Fruit fly (Drosophila melanogaster): ENCODE measurements around the gene spartin.

The spartin gene

dm6 chr3R:4664947-4665346 is 10.3 kb downstream of the spartin start (continued):
- TF ChIP-seq pan (optimal IDR thresholded peaks at IDR 0.05) (no peak), pan (GFP tag; optimal IDR thresholded peaks at IDR 0.05 in 1 of 2, IDR thresholded peaks at IDR 0.05 in 1 of 2) (peak in 1 of 2 experiments; percentile 68), pnt (GFP tag; optimal IDR thresholded peaks at IDR 0.05) (peak; percentile 71), oc (tag; optimal IDR thresholded peaks at IDR 0.05) (no peak), mld (GFP tag; IDR thresholded peaks at IDR 0.05; ENCODE audit: partially characterized antibody) (no peak), br (optimal IDR thresholded peaks at IDR 0.05) (no peak), CG1529 (GFP tag; optimal IDR thresholded peaks at IDR 0.05) (peak; percentile 63), dpn (GFP tag; optimal IDR thresholded peaks at IDR 0.05) (peak in 1 of 2 experiments; percentile 71), ken (GFP tag; IDR thresholded peaks at IDR 0.05) (0 out of 3 replicates have a peak, but pooled peaks have one; percentile 10), fd3F (GFP tag; optimal IDR thresholded peaks at IDR 0.05) (no peak), Dref (GFP tag; IDR thresholded peaks at IDR 0.05) (no peak), cad (GFP tag; optimal IDR thresholded peaks at IDR 0.05) (no peak), Jarid2 (GFP tag; optimal IDR thresholded peaks at IDR 0.05) (peak; percentile 80), Dbx (GFP tag; IDR thresholded peaks at IDR 0.05) (peak; percentile 77), Fer2 (tag; optimal IDR thresholded peaks at IDR 0.05) (peak; percentile 83), Blimp-1 (GFP tag; optimal IDR thresholded peaks at IDR 0.05) (peak; percentile 93), CG7745 (tag; optimal IDR thresholded peaks at IDR 0.05) (no peak), nau (GFP tag; optimal IDR thresholded peaks at IDR 0.05) (peak; percentile 93), D19A (tag; optimal IDR thresholded peaks at IDR 0.05) (peak; percentile 80), CG6254 (GFP tag; optimal IDR thresholded peaks at IDR 0.05) (peak; percentile 92), sr (GFP tag; IDR thresholded peaks at IDR 0.05) (peak; percentile 72), CG14710 (tag; optimal IDR thresholded peaks at IDR 0.05) (peak; percentile 92), CG9876 (GFP tag; optimal IDR thresholded peaks at IDR 0.05) (peak; percentile 4), CG32767 (GFP tag; IDR thresholded peaks at IDR 0.05) (no peak), NK7.1 (GFP tag; optimal IDR thresholded peaks at IDR 0.05) (peak; percentile 90), Ptx1 (GFP tag; IDR thresholded peaks at IDR 0.05) (peak; percentile 50), CG8359 (GFP tag; optimal IDR thresholded peaks at IDR 0.05; ENCODE audit: borderline replicate concordance) (peak; percentile 91), pfk (GFP tag; optimal IDR thresholded peaks at IDR 0.05) (peak; percentile 60), ci (GFP tag; IDR thresholded peaks at IDR 0.05) (peak; percentile 69; the same call in 1 of the 3 replicates), ATbp (GFP tag; optimal IDR thresholded peaks at IDR 0.05) (peak; percentile 99), trem (tag; optimal IDR thresholded peaks at IDR 0.05) (peak; percentile 73), CG6689 (GFP tag; IDR thresholded peaks at IDR 0.05) (peak; percentile 68), unpg (GFP tag; optimal IDR thresholded peaks at IDR 0.05) (peak; percentile 78), tgo (GFP tag; IDR thresholded peaks at IDR 0.05) (peak; percentile 47; the same call in 2 of the 3 replicates), CG2202 (tag; optimal IDR thresholded peaks at IDR 0.05) (peak; percentile 71), CG18764 (GFP tag; optimal IDR thresholded peaks at IDR 0.05) (peak; percentile 92), CG8924 (tag; optimal IDR thresholded peaks at IDR 0.05) (no peak), eyg (GFP tag; optimal IDR thresholded peaks at IDR 0.05) (peak; percentile 89), sens (GFP tag) (peak; percentile 94), mam (GFP tag; optimal IDR thresholded peaks at IDR 0.05) (peak; percentile 62), Lhr (GFP tag; optimal IDR thresholded peaks at IDR 0.05) (peak; percentile 3), cas (GFP tag; IDR thresholded peaks at IDR 0.05) (no peak), CG12236 (GFP tag; optimal IDR thresholded peaks at IDR 0.05) (no peak), nerfin-1 (tag; optimal IDR thresholded peaks at IDR 0.05) (peak; percentile 90), CG9609 (GFP tag; optimal IDR thresholded peaks at IDR 0.05) (no peak), Sox100B (GFP tag; optimal IDR thresholded peaks at IDR 0.05) (peak; percentile 92), CG18011 (GFP tag; optimal IDR thresholded peaks at IDR 0.05) (no peak), Pdp1 (GFP tag; optimal IDR thresholded peaks at IDR 0.05) (peak; percentile 21 to 65), Myb (GFP tag; optimal IDR thresholded peaks at IDR 0.05) (peak; percentile 26), CG2875 (GFP tag; optimal IDR thresholded peaks at IDR 0.05) (peak; percentile 91), Hr39 (optimal IDR thresholded peaks at IDR 0.05) (no peak), CG10959 (GFP tag; IDR thresholded peaks at IDR 0.05) (peak; percentile 74)

All from whole organism, embryonic.